Fruit fly (Drosophila melanogaster): ENCODE results near the gene CG43254.

dm6 chr3R:7722117-7722516 is 17.2 kb downstream of the CG43254 start, which contains the start of gene CG2616:
- no peak for TF ChIP-seq pan (optimal IDR thresholded peaks at IDR 0.05)
- no peak for TF ChIP-seq CG8478 (optimal IDR thresholded peaks at IDR 0.05)
- TF ChIP-seq psq (optimal IDR thresholded peaks at IDR 0.05) = no peak
- no peak for TF ChIP-seq Dll (optimal IDR thresholded peaks at IDR 0.05)

All from whole organism.